Worm (Caenorhabditis elegans): ENCODE results near the gene fbxb-87.
A peak's percentile ranks its signal among the peaks of the same experiment; 100 is the strongest.

The fbxb-87 gene

DNA sequence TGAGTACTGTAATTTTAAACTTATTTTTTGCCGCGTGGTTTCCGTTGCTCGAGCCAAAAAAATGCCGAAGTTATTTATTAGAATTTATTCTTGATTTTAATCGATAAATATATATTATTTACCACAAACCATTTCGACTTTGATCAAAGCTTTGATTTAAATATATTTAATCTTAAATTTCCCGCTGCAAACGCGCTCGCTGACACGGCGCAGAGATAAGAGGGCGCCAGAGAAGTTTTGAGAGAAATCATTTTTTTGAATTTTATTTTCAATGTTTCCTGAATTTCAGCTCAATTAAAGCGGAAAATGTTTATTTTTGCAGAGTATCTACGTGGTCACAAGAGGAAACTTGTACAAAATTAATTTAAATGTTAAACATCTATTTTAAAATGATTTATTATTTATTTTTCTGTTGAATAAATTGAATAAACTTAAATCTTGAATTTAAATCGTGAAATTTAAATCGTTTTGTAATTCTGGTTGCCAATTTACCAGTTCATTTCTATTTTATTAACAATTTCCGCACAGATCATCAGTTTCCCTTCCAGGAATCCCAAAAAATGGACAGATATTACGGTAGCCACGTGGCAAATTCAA, 1.6 kb downstream of the fbxb-87 start, which contains the start of gene com-1:
TSS of gene com-1 (plus strand) at position 547 of the 597 bp plus-strand sequence.
- TF ChIP-seq mls-2 (tag; optimal IDR thresholded peaks at IDR 0.05) (no peak), ces-1 (GFP tag; optimal IDR thresholded peaks at IDR 0.05) (peak; percentile 74), zip-8 (tag; optimal IDR thresholded peaks at IDR 0.05) (no peak), mab-5 (tag; optimal IDR thresholded peaks at IDR 0.05) (no peak), nhr-237 (tag; optimal IDR thresholded peaks at IDR 0.05) (no peak), tbx-8 (GFP tag; optimal IDR thresholded peaks at IDR 0.05) (no peak), lsy-2 (tag; optimal IDR thresholded peaks at IDR 0.05) (peak; percentile 5), nhr-76 (tag; optimal IDR thresholded peaks at IDR 0.05) (no peak), hlh-1 (tag; optimal IDR thresholded peaks at IDR 0.05) (no peak), mep-1 (tag; optimal IDR thresholded peaks at IDR 0.05) (peak; percentile 53), sptf-1 (tag; optimal IDR thresholded peaks at IDR 0.05) (no peak)

DNA sequence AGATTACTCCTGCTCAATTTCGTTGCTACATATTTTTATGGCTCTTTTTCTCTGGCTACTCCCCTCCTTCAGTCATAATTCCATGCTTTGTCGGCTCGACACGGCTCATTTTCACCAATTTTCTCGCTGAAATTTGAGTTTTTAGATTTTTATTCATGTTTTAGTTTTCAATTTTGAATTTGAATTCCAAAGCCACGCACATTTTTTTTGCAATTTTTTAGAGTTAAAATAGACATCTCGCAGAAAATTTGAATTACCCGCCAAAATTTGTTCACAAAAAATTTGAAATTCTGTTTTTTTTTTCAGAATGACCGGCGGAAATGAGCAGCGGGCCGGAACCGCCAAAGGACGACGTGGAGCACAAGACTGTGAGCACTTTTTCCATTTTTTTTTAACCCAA, 8.0 kb downstream of the fbxb-87 start, which contains the start of gene unc-119:
TSS of gene unc-119 (plus strand) at position 301 of the 400 bp plus-strand sequence.
- TF ChIP-seq sem-2 (GFP tag; optimal IDR thresholded peaks at IDR 0.05) (no peak), snpc-4 (tag; optimal IDR thresholded peaks at IDR 0.05) (no peak), nhr-237 (tag; optimal IDR thresholded peaks at IDR 0.05) (no peak), blmp-1 (tag; optimal IDR thresholded peaks at IDR 0.05) (no peak), ces-1 (GFP tag; optimal IDR thresholded peaks at IDR 0.05) (no peak), drap-1 (GFP tag; optimal IDR thresholded peaks at IDR 0.05) (no peak), pha-4 (tag; optimal IDR thresholded peaks at IDR 0.05) (no peak), elt-1 (tag; optimal IDR thresholded peaks at IDR 0.05; ENCODE audit: borderline replicate concordance, insufficient read depth) (no peak), nhr-12 (tag; optimal IDR thresholded peaks at IDR 0.05) (no peak), zip-8 (tag; optimal IDR thresholded peaks at IDR 0.05) (no peak), lsy-2 (tag; optimal IDR thresholded peaks at IDR 0.05) (no peak), cnd-1 (tag; optimal IDR thresholded peaks at IDR 0.05) (no peak), sptf-1 (tag; optimal IDR thresholded peaks at IDR 0.05) (no peak), ceh-83 (GFP tag; optimal IDR thresholded peaks at IDR 0.05) (no peak), nhr-28 (tag; optimal IDR thresholded peaks at IDR 0.05) (no peak), unc-120 (tag; optimal IDR thresholded peaks at IDR 0.05; ENCODE audit: poor library complexity, severe bottlenecking) (no peak), ztf-11 (tag; optimal IDR thresholded peaks at IDR 0.05) (no peak), lin-13 (tag; optimal IDR thresholded peaks at IDR 0.05) (no peak), unc-62 (GFP tag; optimal IDR thresholded peaks at IDR 0.05) (no peak), M03D4.4 (tag; optimal IDR thresholded peaks at IDR 0.05) (no peak)

DNA sequence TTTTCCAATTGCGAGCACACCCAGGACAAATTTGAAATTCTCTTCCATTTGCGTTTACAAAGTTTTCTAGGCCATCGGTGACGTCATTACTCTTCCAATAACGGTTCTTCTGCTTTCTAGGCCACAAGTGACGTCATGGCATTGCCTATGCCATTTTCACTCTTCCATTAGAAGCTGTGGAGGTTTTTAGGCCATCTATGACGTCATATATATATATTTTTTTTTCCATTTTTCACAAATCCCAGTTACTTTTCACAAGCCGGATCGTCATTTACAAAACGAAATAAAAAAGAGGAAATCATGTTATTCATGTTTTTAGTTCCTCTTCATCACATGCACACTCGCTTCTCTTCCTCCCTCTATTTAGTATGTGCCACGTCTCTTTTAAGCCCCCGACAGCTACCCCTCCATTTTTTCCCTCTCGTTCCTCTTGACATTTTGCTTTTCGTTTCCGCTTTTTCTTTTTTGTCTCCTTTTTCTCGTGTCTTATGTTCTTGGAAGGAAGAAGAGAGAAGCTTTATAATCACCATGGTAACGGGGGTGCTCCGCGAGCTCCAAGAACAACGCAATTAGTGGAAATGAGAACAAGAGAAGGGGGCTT, 8.8 kb downstream of the fbxb-87 start:
- TF ChIP-seq zip-8 (tag; optimal IDR thresholded peaks at IDR 0.05) (peak; percentile 96), sptf-1 (tag; optimal IDR thresholded peaks at IDR 0.05) (no peak), nhr-76 (tag; optimal IDR thresholded peaks at IDR 0.05) (no peak), ces-1 (GFP tag; optimal IDR thresholded peaks at IDR 0.05) (peak; percentile 7), bed-3 (GFP tag; optimal IDR thresholded peaks at IDR 0.05) (no peak), ztf-11 (tag; optimal IDR thresholded peaks at IDR 0.05) (no peak), mls-2 (tag; optimal IDR thresholded peaks at IDR 0.05) (no peak), flh-1 (GFP tag; optimal IDR thresholded peaks at IDR 0.05) (no peak), nhr-12 (tag; optimal IDR thresholded peaks at IDR 0.05) (no peak), cnd-1 (tag; optimal IDR thresholded peaks at IDR 0.05) (no peak), tbx-8 (GFP tag; optimal IDR thresholded peaks at IDR 0.05) (no peak), mep-1 (tag; optimal IDR thresholded peaks at IDR 0.05) (no peak), ceh-43 (GFP tag; optimal IDR thresholded peaks at IDR 0.05) (no peak)

- TF ChIP-seq nhr-28 (tag; optimal IDR thresholded peaks at IDR 0.05) (no peak), tbx-8 (GFP tag; optimal IDR thresholded peaks at IDR 0.05) (no peak), hlh-1 (tag; optimal IDR thresholded peaks at IDR 0.05) (no peak), ztf-11 (tag; optimal IDR thresholded peaks at IDR 0.05) (no peak), unc-39 (tag; optimal IDR thresholded peaks at IDR 0.05) (no peak), nhr-237 (tag; optimal IDR thresholded peaks at IDR 0.05) (no peak), nhr-2 (tag; optimal IDR thresholded peaks at IDR 0.05) (no peak), lsy-2 (tag; optimal IDR thresholded peaks at IDR 0.05) (no peak), unc-62 (GFP tag; optimal IDR thresholded peaks at IDR 0.05) (no peak), ceh-39 (tag; optimal IDR thresholded peaks at IDR 0.05) (no peak)
Observed at ce11 chrIII:10904320-10904961, 10.1 kb downstream of the fbxb-87 start.

Data from whole organism, mixed stage, embryonic.